Fruit fly (Drosophila melanogaster) whole organism, embryonic: ENCODE results near the gene CG18262.

Experiments
- Atf6 ChIP-seq: fragments of 200-800 bp; sonication (Bioruptor generic); IDR thresholded peaks from 2 replicates; pipeline ENCODE4 v1.3.6; 2022; ENCODE audit warnings: missing biosample characterization, missing genetic modification characterization
- BtbVII ChIP-seq: fragments of 200-800 bp; sonication (Bioruptor generic); optimal IDR thresholded peaks from 3 replicates; lab custom pipeline; 2017; ENCODE audit warnings: missing biosample characterization, mild to moderate bottlenecking, missing genetic modification characterization
- Bteb2 ChIP-seq: fragments of 200-800 bp; sonication (Bioruptor generic); optimal IDR thresholded peaks from 2 replicates; lab custom pipeline; 2016; ENCODE audit warnings: missing biosample characterization, missing genetic modification characterization
- C15 ChIP-seq: fragments of 200-800 bp; sonication (Bioruptor generic); IDR thresholded peaks from 3 replicates; pipeline ENCODE4 v1.3.6; 2022; ENCODE audit warnings: missing biosample characterization, missing genetic modification characterization
- CG1024 ChIP-seq: fragments of 200-800 bp; sonication (Bioruptor generic); IDR thresholded peaks from 2 replicates; pipeline ENCODE4 v1.3.6; 2022; ENCODE audit warnings: missing biosample characterization, missing genetic modification characterization
- CG10431 ChIP-seq: fragments of 200-800 bp; sonication (Bioruptor generic); optimal IDR thresholded peaks from 3 replicates; lab custom pipeline; 2018; ENCODE audit warnings: missing biosample characterization, mild to moderate bottlenecking, missing genetic modification characterization
- CG10565 ChIP-seq: fragments of 200-800 bp; sonication (Bioruptor generic); optimal IDR thresholded peaks from 3 replicates; lab custom pipeline; 2016; ENCODE audit warnings: missing biosample characterization, mild to moderate bottlenecking, missing genetic modification characterization
- CG11093 ChIP-seq: fragments of 200-800 bp; sonication (Bioruptor generic); IDR thresholded peaks from 3 replicates; pipeline ENCODE4 v1.3.6; 2022; ENCODE audit warnings: missing biosample characterization, missing genetic modification characterization
- CG11504 ChIP-seq: fragments of 200-800 bp; sonication (Bioruptor generic); optimal IDR thresholded peaks from 3 replicates; lab custom pipeline; 2019; ENCODE audit warnings: missing biosample characterization, mild to moderate bottlenecking, missing genetic modification characterization, moderate library complexity
- CG12219 ChIP-seq: fragments of 200-800 bp; sonication (Bioruptor generic); optimal IDR thresholded peaks from 3 replicates; lab custom pipeline; 2018; ENCODE audit warnings: missing biosample characterization, mild to moderate bottlenecking, missing genetic modification characterization
- CG13894 ChIP-seq: fragments of 200-800 bp; sonication (Bioruptor generic); optimal IDR thresholded peaks from 3 replicates; lab custom pipeline; 2018; ENCODE audit warnings: missing biosample characterization, mild to moderate bottlenecking, missing genetic modification characterization, moderate library complexity
- CG14014 ChIP-seq: fragments of 200-800 bp; sonication (Bioruptor generic); IDR thresholded peaks from 2 replicates; pipeline ENCODE4 v1.3.6; 2022; ENCODE audit warnings: missing biosample characterization, missing genetic modification characterization
- CG15011 ChIP-seq: fragments of 200-800 bp; sonication (Bioruptor generic); optimal IDR thresholded peaks from 3 replicates; lab custom pipeline; 2018; ENCODE audit warnings: missing biosample characterization, mild to moderate bottlenecking, missing genetic modification characterization
- CG15479 ChIP-seq: fragments of 200-800 bp; sonication (Bioruptor generic); optimal IDR thresholded peaks from 3 replicates; lab custom pipeline; 2019; ENCODE audit warnings: missing biosample characterization, mild to moderate bottlenecking, missing genetic modification characterization, moderate library complexity
- CG15696 ChIP-seq: fragments of 200-800 bp; sonication (Bioruptor generic); optimal IDR thresholded peaks from 2 replicates; lab custom pipeline; 2019; ENCODE audit warnings: missing biosample characterization, mild to moderate bottlenecking, missing genetic modification characterization, moderate library complexity
- CG16863 ChIP-seq: fragments of 200-800 bp; sonication (Bioruptor generic); optimal IDR thresholded peaks from 3 replicates; lab custom pipeline; 2016; ENCODE audit warnings: missing biosample characterization, missing genetic modification characterization
- CG17612 ChIP-seq: fragments of 200-800 bp; sonication (Bioruptor generic); IDR thresholded peaks from 2 replicates; pipeline ENCODE4 v1.3.6; 2022; ENCODE audit warnings: missing biosample characterization, missing genetic modification characterization
- CG2129 ChIP-seq: fragments of 200-800 bp; sonication (Bioruptor generic); IDR thresholded peaks from 2 replicates; pipeline ENCODE4 v1.3.6; 2022; ENCODE audit warnings: missing biosample characterization, missing genetic modification characterization; ENCODE audit not compliant: partially characterized antibody
- CG3281 ChIP-seq: fragments of 200-800 bp; sonication (Bioruptor generic); optimal IDR thresholded peaks from 3 replicates; lab custom pipeline; 2017; ENCODE audit warnings: missing biosample characterization, mild to moderate bottlenecking, missing genetic modification characterization
- CG3847 ChIP-seq: fragments of 200-800 bp; sonication (Bioruptor generic); IDR thresholded peaks from 2 replicates; pipeline ENCODE4 v1.3.6; 2022; ENCODE audit warnings: missing biosample characterization, missing genetic modification characterization
- CG4730 ChIP-seq: fragments of 200-800 bp; sonication (Bioruptor generic); IDR thresholded peaks from 2 replicates; pipeline ENCODE4 v1.3.6; 2022; ENCODE audit warnings: missing biosample characterization, missing genetic modification characterization
- CG7928 ChIP-seq: fragments of 200-800 bp; sonication (Bioruptor generic); optimal IDR thresholded peaks from 2 replicates; lab custom pipeline; 2017; ENCODE audit warnings: missing biosample characterization, mild to moderate bottlenecking, missing genetic modification characterization
- CHES-1-like ChIP-seq: fragments of 200-800 bp; sonication (Bioruptor generic); optimal IDR thresholded peaks from 2 replicates; lab custom pipeline; 2016; ENCODE audit warnings: missing biosample characterization, missing genetic modification characterization
- Dbx ChIP-seq: fragments of 200-800 bp; sonication (Bioruptor generic); IDR thresholded peaks from 3 replicates; pipeline ENCODE4 v1.3.6; 2022; ENCODE audit warnings: missing biosample characterization, missing genetic modification characterization
- Ets65A ChIP-seq: fragments of 200-800 bp; sonication (Bioruptor generic); peaks from one replicate; lab custom pipeline; 2016; ENCODE audit warnings: missing biosample characterization, missing genetic modification characterization
- GATAe ChIP-seq: fragments of 200-800 bp; sonication (Bioruptor generic); conservative IDR thresholded peaks from 2 replicates; pipeline ENCODE4 v1.3.6; 2022; ENCODE audit warnings: missing biosample characterization, missing genetic modification characterization
- HmgD ChIP-seq: fragments of 200-800 bp; sonication (Bioruptor generic); optimal IDR thresholded peaks from 3 replicates; lab custom pipeline; 2016; ENCODE audit warnings: missing biosample characterization, missing genetic modification characterization
- Hr78 ChIP-seq, 2 experiments: fragments of 200-800 bp in 1 of 2; fragments of >200 bp in 1 of 2; sonication (Bioruptor generic) in 1 of 2; optimal IDR thresholded peaks; 2 replicates each; lab custom pipeline; 2017 to 2019; ENCODE audit warnings: missing biosample characterization in 2 of 2, missing genetic modification characterization in 2 of 2, mild to moderate bottlenecking in 1 of 2, moderate library complexity in 1 of 2
- Nf-YA ChIP-seq: fragments of 200-800 bp; sonication (Bioruptor generic); IDR thresholded peaks from 2 replicates; pipeline ENCODE4 v1.3.6; 2022; ENCODE audit warnings: missing biosample characterization, missing genetic modification characterization
- Spps ChIP-seq: fragments of 200-800 bp; sonication (Bioruptor generic); optimal IDR thresholded peaks from 2 replicates; lab custom pipeline; 2018; ENCODE audit warnings: missing biosample characterization, mild to moderate bottlenecking, missing genetic modification characterization
- Ssrp ChIP-seq: fragments of 200-800 bp; sonication (Bioruptor generic); optimal IDR thresholded peaks from 2 replicates; lab custom pipeline; 2018; ENCODE audit warnings: missing biosample characterization, mild to moderate bottlenecking, missing genetic modification characterization, moderate library complexity
- ap ChIP-seq: fragments of 200-800 bp; sonication (Bioruptor generic); IDR thresholded peaks from 2 replicates; pipeline ENCODE4 v1.3.6; 2022; ENCODE audit warnings: missing biosample characterization, missing genetic modification characterization
- ato ChIP-seq: fragments of 200-800 bp; sonication (Bioruptor generic); IDR thresholded peaks from 2 replicates; pipeline ENCODE4 v1.3.6; 2022; ENCODE audit warnings: missing biosample characterization, missing genetic modification characterization; ENCODE audit not compliant: partially characterized antibody
- bab2 ChIP-seq: fragments of 200-800 bp; sonication (Bioruptor generic); optimal IDR thresholded peaks from 2 replicates; lab custom pipeline; 2016; ENCODE audit warnings: missing biosample characterization, missing genetic modification characterization
- bcd ChIP-seq: fragments of 200-800 bp; sonication (Bioruptor generic); optimal IDR thresholded peaks from 2 replicates; lab custom pipeline; 2017; ENCODE audit warnings: missing biosample characterization, mild to moderate bottlenecking, missing genetic modification characterization
- ci ChIP-seq: fragments of 200-800 bp; sonication (Bioruptor generic); IDR thresholded peaks from 3 replicates; pipeline ENCODE4 v1.3.6; 2022; ENCODE audit warnings: missing biosample characterization, missing genetic modification characterization
- esg ChIP-seq: fragments of 200-800 bp; sonication (Bioruptor generic); conservative IDR thresholded peaks from 2 replicates; pipeline ENCODE4 v1.3.6; 2022; ENCODE audit warnings: missing biosample characterization, missing genetic modification characterization
- fd102C ChIP-seq: fragments of 200-800 bp; sonication (Bioruptor generic); optimal IDR thresholded peaks from 2 replicates; lab custom pipeline; 2018; ENCODE audit warnings: missing biosample characterization, mild to moderate bottlenecking, missing genetic modification characterization, moderate library complexity
- gcm2 ChIP-seq: fragments of 200-800 bp; sonication (Bioruptor generic); optimal IDR thresholded peaks from 2 replicates; lab custom pipeline; 2016; ENCODE audit warnings: missing biosample characterization, missing genetic modification characterization
- hbn ChIP-seq: fragments of 200-800 bp; sonication (Bioruptor generic); IDR thresholded peaks from 2 replicates; pipeline ENCODE4 v1.3.6; 2022; ENCODE audit warnings: missing biosample characterization, missing genetic modification characterization; ENCODE audit not compliant: partially characterized antibody
- her ChIP-seq: fragments of 200-800 bp; sonication (Bioruptor generic); optimal IDR thresholded peaks from 2 replicates; lab custom pipeline; 2016; ENCODE audit warnings: missing biosample characterization, missing genetic modification characterization
- jigr1 ChIP-seq: fragments of 200-800 bp; sonication (Bioruptor generic); IDR thresholded peaks from 3 replicates; pipeline ENCODE4 v1.3.6; 2022; ENCODE audit warnings: missing biosample characterization, missing genetic modification characterization
- kah ChIP-seq: fragments of 200-800 bp; sonication (Bioruptor generic); optimal IDR thresholded peaks from 2 replicates; lab custom pipeline; 2018; ENCODE audit warnings: missing biosample characterization, mild to moderate bottlenecking, missing genetic modification characterization
- luna ChIP-seq: fragments of 200-800 bp; sonication (Bioruptor generic); optimal IDR thresholded peaks from 2 replicates; lab custom pipeline; 2016; ENCODE audit warnings: missing biosample characterization, missing genetic modification characterization
- mld ChIP-seq: fragments of 200-800 bp; sonication (Bioruptor generic); IDR thresholded peaks from 3 replicates; pipeline ENCODE4 v1.3.6; 2022; ENCODE audit warnings: missing biosample characterization, missing genetic modification characterization; ENCODE audit not compliant: partially characterized antibody
- pita ChIP-seq: fragments of 200-800 bp; sonication (Bioruptor generic); optimal IDR thresholded peaks from 2 replicates; lab custom pipeline; 2017; ENCODE audit warnings: missing biosample characterization, mild to moderate bottlenecking, missing genetic modification characterization
- ranshi ChIP-seq: fragments of 200-800 bp; sonication (Bioruptor generic); IDR thresholded peaks from 2 replicates; pipeline ENCODE4 v1.3.6; 2022; ENCODE audit warnings: missing biosample characterization, missing genetic modification characterization
- rib ChIP-seq: fragments of 200-800 bp; sonication (Bioruptor generic); IDR thresholded peaks from 2 replicates; pipeline ENCODE4 v1.3.6; 2022; ENCODE audit warnings: missing biosample characterization, missing genetic modification characterization
- sima ChIP-seq: fragments of 200-800 bp; sonication (Bioruptor generic); optimal IDR thresholded peaks from 2 replicates; lab custom pipeline; 2016; ENCODE audit warnings: missing biosample characterization, missing genetic modification characterization
- z ChIP-seq: fragments of 200-800 bp; sonication (Bioruptor generic); IDR thresholded peaks from 3 replicates; pipeline ENCODE4 v1.3.6; 2022; ENCODE audit warnings: missing biosample characterization, missing genetic modification characterization

The CG18262 gene

DNA sequence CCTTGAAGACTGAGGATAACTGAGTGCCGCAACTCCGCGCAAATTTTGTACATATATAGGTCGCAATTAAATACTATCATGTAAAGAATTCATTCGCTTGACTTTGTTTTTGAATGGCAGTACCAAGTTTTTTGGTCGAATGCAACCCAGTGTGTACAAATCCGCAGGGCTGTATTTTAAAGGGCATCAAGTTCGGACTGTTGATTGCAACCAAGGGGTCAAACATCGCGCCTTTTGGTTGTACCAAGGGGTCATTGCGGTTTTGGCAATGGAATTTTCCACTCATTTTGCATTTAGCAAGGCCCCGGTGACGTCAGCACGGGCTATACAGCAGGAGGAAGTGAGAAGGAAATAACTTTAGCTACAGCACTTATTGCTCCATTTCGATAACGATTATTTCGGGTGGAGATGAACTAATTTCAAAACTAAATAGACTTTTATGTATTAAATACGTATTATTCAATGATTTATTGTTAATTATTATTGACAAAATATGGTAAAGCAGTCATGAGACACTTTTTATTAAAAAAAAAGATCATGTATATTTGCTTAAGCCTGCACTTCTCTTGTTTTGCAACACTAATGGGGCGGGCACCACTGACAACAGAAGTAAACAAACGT lies 20.9 kb upstream of the CG18262 start, which contains the start of gene CG10958:
CG10958 (plus strand) TSS at position 593 of the 621 bp plus-strand sequence.
- TF ChIP-seq HmgD (GFP tag; lab: Kevin White, UChicago) (no peak), CG15011 (no peak), her (GFP tag; lab: Kevin White, UChicago) (no peak), pita (GFP tag; lab: Kevin White, UChicago) (no peak), sima (GFP tag; lab: Kevin White, UChicago) (no peak), CG10565 (GFP tag; lab: Kevin White, UChicago) (no peak), CG11093 (GFP tag; lab: Robert Waterston, UW) (no peak), CG2129 (GFP tag; lab: Robert Waterston, UW) (no peak), Dbx (GFP tag; lab: Robert Waterston, UW) (peak; percentile 60; the same call in 1 of the 3 replicates), esg (GFP tag; lab: Robert Waterston, UW) (0 out of 2 replicates have a peak, but pooled peaks have one; percentile 20), BtbVII (GFP tag; lab: Kevin White, UChicago) (no peak), C15 (GFP tag; lab: Robert Waterston, UW) (no peak), rib (GFP tag; lab: Robert Waterston, UW) (no peak; the same call in 1 of the 2 replicates), ap (GFP tag; lab: Robert Waterston, UW) (peak; percentile 39; the same call in 1 of the 2 replicates), CG7928 (GFP tag; lab: Kevin White, UChicago) (no peak), jigr1 (no peak), CG15696 (tag; lab: Kevin White, UChicago) (peak; percentile 35), GATAe (no peak), luna (GFP tag; lab: Kevin White, UChicago) (no peak), CG1024 (GFP tag; lab: Robert Waterston, UW) (no peak), Bteb2 (GFP tag; lab: Kevin White, UChicago) (peak; percentile 1), CG10431 (GFP tag; lab: Kevin White, UChicago) (peak; percentile 13), Spps (no peak), kah (GFP tag; lab: Kevin White, UChicago) (no peak), fd102C (no peak), ato (GFP tag; lab: Robert Waterston, UW) (no peak), CG3281 (GFP tag; lab: Kevin White, UChicago) (peak; percentile 33), CG11504 (tag; lab: Kevin White, UChicago) (no peak), ci (GFP tag; lab: Robert Waterston, UW) (0 out of 3 replicates have a peak, but pooled peaks have one; percentile 37), CG14014 (no peak; the same call in 1 of the 2 replicates), CG4730 (GFP tag; lab: Robert Waterston, UW) (no peak), Ssrp (tag; lab: Kevin White, UChicago) (peak; percentile 15), Hr78 (GFP tag; optimal IDR thresholded peaks at IDR 0.05; lab: Kevin White, UChicago) (peak in 1 of 2 experiments; percentile 61), CG16863 (peak; percentile 15), CG15479 (GFP tag; lab: Kevin White, UChicago) (no peak), mld (no peak), gcm2 (GFP tag; lab: Kevin White, UChicago) (no peak), CG13894 (tag; lab: Kevin White, UChicago) (peak; percentile 23), CG3847 (peak; percentile 55), Ets65A (GFP tag; lab: Kevin White, UChicago) (peak; percentile 34), CG12219 (GFP tag; lab: Kevin White, UChicago) (no peak), ranshi (GFP tag; lab: Robert Waterston, UW) (no peak), Atf6 (GFP tag; lab: Robert Waterston, UW) (peak; percentile 58; the same call in 1 of the 2 replicates), CG17612 (GFP tag; lab: Robert Waterston, UW) (no peak), CHES-1-like (GFP tag; lab: Kevin White, UChicago) (no peak), z (no peak), Nf-YA (GFP tag; lab: Robert Waterston, UW) (no peak), bcd (GFP tag; lab: Kevin White, UChicago) (peak; percentile 41), bab2 (no peak), hbn (GFP tag; lab: Robert Waterston, UW) (peak; percentile 32; the same call in 1 of the 2 replicates)
